Worm (Caenorhabditis elegans) whole organism, young adult: Measurements from ENCODE around the gene C24G6.8.

ENCODE experiments used
- B0019.2 ChIP-seq: fragments of 200-800 bp; sonication (Bioruptor generic); conservative IDR thresholded peaks from 2 replicates; pipeline ENCODE4 v1.3.6; 2022; ENCODE audit warnings: missing genetic modification reagents, missing genetic modification characterization, missing compliant biosample characterization
- B0336.3 ChIP-seq: fragments of 200-800 bp; sonication (Bioruptor generic); IDR thresholded peaks from 2 replicates; pipeline ENCODE4 v1.3.6; 2022; ENCODE audit warnings: missing genetic modification characterization, missing compliant biosample characterization
- D2030.7 ChIP-seq: fragments of 200-800 bp; sonication (Bioruptor generic); IDR thresholded peaks from 2 replicates; pipeline ENCODE4 v1.3.6; 2022; ENCODE audit warnings: missing genetic modification reagents, missing genetic modification characterization, missing compliant biosample characterization
- F23B12.7 ChIP-seq: sonication (generic microtip); optimal IDR thresholded peaks from 2 replicates; lab custom pipeline; 2017; ENCODE audit warnings: missing genetic modification characterization, mild to moderate bottlenecking, missing compliant biosample characterization, antibody characterized with exemption, moderate library complexity; ENCODE audit not compliant: insufficient read depth
- F49E8.2 ChIP-seq: sonication (generic microtip); optimal IDR thresholded peaks from 3 replicates; lab custom pipeline; 2017; ENCODE audit warnings: missing genetic modification characterization, mild to moderate bottlenecking, missing compliant biosample characterization, antibody characterized with exemption, moderate library complexity; ENCODE audit not compliant: insufficient read depth
- F55B11.4 ChIP-seq: sonication (generic microtip); optimal IDR thresholded peaks from 2 replicates; lab custom pipeline; 2016; ENCODE audit warnings: missing compliant biosample characterization, missing genetic modification characterization, borderline replicate concordance; ENCODE audit not compliant: insufficient read depth
- F57A8.1 ChIP-seq: fragments of 200-800 bp; sonication (Bioruptor generic); optimal IDR thresholded peaks from 2 replicates; lab custom pipeline; 2018; ENCODE audit warnings: mild to moderate bottlenecking, missing genetic modification characterization, moderate library complexity, missing compliant biosample characterization
- K11D2.4 ChIP-seq: fragments of 200-800 bp; sonication (Bioruptor generic); IDR thresholded peaks from 2 replicates; pipeline ENCODE4 v1.3.6; 2022; ENCODE audit warnings: missing genetic modification reagents, missing genetic modification characterization, missing compliant biosample characterization
- K12H6.12 ChIP-seq: fragments of 200-800 bp; sonication (Bioruptor generic); optimal IDR thresholded peaks from 2 replicates; lab custom pipeline; 2018; ENCODE audit warnings: mild to moderate bottlenecking, missing genetic modification characterization, missing compliant biosample characterization
- Y53F4B.3 ChIP-seq: fragments of 200-800 bp; sonication (Bioruptor generic); IDR thresholded peaks from 2 replicates; pipeline ENCODE4 v1.3.6; 2022; ENCODE audit warnings: missing genetic modification reagents, missing genetic modification characterization, missing compliant biosample characterization
- Y53G8AR.9 ChIP-seq: fragments of 200-800 bp; sonication (Bioruptor generic); conservative IDR thresholded peaks from 2 replicates; pipeline ENCODE4 v1.3.6; 2022; ENCODE audit warnings: missing genetic modification reagents, missing genetic modification characterization, missing compliant biosample characterization
- ZK185.1 ChIP-seq: sonication (generic microtip); optimal IDR thresholded peaks from 2 replicates; lab custom pipeline; 2016; ENCODE audit warnings: mild to moderate bottlenecking, missing genetic modification characterization, missing compliant biosample characterization; ENCODE audit not compliant: poor library complexity, severe bottlenecking
- aptf-2 ChIP-seq: fragments of 200-800 bp; sonication (Bioruptor generic); conservative IDR thresholded peaks from 2 replicates; pipeline ENCODE4 v1.3.6; 2022; ENCODE audit warnings: missing genetic modification reagents, missing genetic modification characterization, missing compliant biosample characterization
- atf-7 ChIP-seq: sonication (generic microtip); optimal IDR thresholded peaks from 2 replicates; lab custom pipeline; 2017; ENCODE audit warnings: mild to moderate bottlenecking, missing genetic modification characterization, missing compliant biosample characterization
- athp-1 ChIP-seq: sonication (generic microtip); optimal IDR thresholded peaks from 2 replicates; lab custom pipeline; 2017; ENCODE audit warnings: mild to moderate bottlenecking, missing genetic modification characterization, missing compliant biosample characterization
- attf-3 ChIP-seq: fragments of 200-800 bp; sonication (Bioruptor generic); conservative IDR thresholded peaks from 2 replicates; pipeline ENCODE4 v1.3.6; 2022; ENCODE audit warnings: missing genetic modification reagents, missing genetic modification characterization, missing compliant biosample characterization
- attf-5 ChIP-seq: fragments of 200-800 bp; sonication (Bioruptor generic); optimal IDR thresholded peaks from 2 replicates; lab custom pipeline; 2018; ENCODE audit warnings: mild to moderate bottlenecking, missing genetic modification characterization, missing compliant biosample characterization
- ccch-3 ChIP-seq: fragments of 200-800 bp; sonication (Bioruptor generic); optimal IDR thresholded peaks from 2 replicates; lab custom pipeline; 2018; ENCODE audit warnings: mild to moderate bottlenecking, missing genetic modification characterization, missing compliant biosample characterization
- cebp-2 ChIP-seq: fragments of 200-800 bp; sonication (Bioruptor generic); IDR thresholded peaks from 2 replicates; pipeline ENCODE4 v1.3.6; 2022; ENCODE audit warnings: missing genetic modification characterization, missing compliant biosample characterization
- ceh-91 ChIP-seq: fragments of 200-800 bp; sonication (Bioruptor generic); IDR thresholded peaks from 2 replicates; pipeline ENCODE4 v1.3.6; 2022; ENCODE audit warnings: missing genetic modification reagents, missing genetic modification characterization, missing compliant biosample characterization
- chd-7 ChIP-seq: sonication (generic microtip); optimal IDR thresholded peaks from 2 replicates; lab custom pipeline; 2016; ENCODE audit warnings: mild to moderate bottlenecking, missing genetic modification characterization, moderate library complexity, missing compliant biosample characterization
- dox-1 ChIP-seq: fragments of 200-800 bp; sonication (Bioruptor generic); IDR thresholded peaks from 2 replicates; pipeline ENCODE4 v1.3.6; 2022; ENCODE audit warnings: missing genetic modification reagents, missing genetic modification characterization, missing compliant biosample characterization
- dpff-1 ChIP-seq: sonication (generic microtip); optimal IDR thresholded peaks from 2 replicates; lab custom pipeline; 2017; ENCODE audit warnings: mild to moderate bottlenecking, missing genetic modification characterization, missing compliant biosample characterization
- efl-1 ChIP-seq: fragments of 150-350 bp; optimal IDR thresholded peaks from 2 replicates; lab custom pipeline; 2014; ENCODE audit warnings: missing biosample characterization, missing genetic modification reagents, missing genetic modification characterization
- egl-18 ChIP-seq: fragments of 200-800 bp; sonication (Bioruptor generic); IDR thresholded peaks from 2 replicates; pipeline ENCODE4 v1.3.6; 2022; ENCODE audit warnings: missing genetic modification reagents, missing genetic modification characterization, missing compliant biosample characterization
- ets-4 ChIP-seq: fragments of 200-800 bp; sonication (Bioruptor generic); optimal IDR thresholded peaks from 2 replicates; lab custom pipeline; 2018; ENCODE audit warnings: mild to moderate bottlenecking, missing genetic modification characterization, missing compliant biosample characterization
- fkh-3 ChIP-seq: sonication (generic microtip); optimal IDR thresholded peaks from 2 replicates; lab custom pipeline; 2016; ENCODE audit warnings: mild to moderate bottlenecking, missing genetic modification characterization, missing compliant biosample characterization
- hmg-20 ChIP-seq: fragments of 200-800 bp; sonication (Bioruptor generic); IDR thresholded peaks from 2 replicates; pipeline ENCODE4 v1.3.6; 2022; ENCODE audit warnings: missing genetic modification reagents, missing genetic modification characterization, missing compliant biosample characterization
- hsf-1 ChIP-seq: fragments of 200-800 bp; sonication (Bioruptor generic); IDR thresholded peaks from 2 replicates; pipeline ENCODE4 v1.3.6; 2022; ENCODE audit warnings: missing genetic modification reagents, missing genetic modification characterization, missing compliant biosample characterization
- lin-35 ChIP-seq, 3 experiments: fragments of 150-350 bp in 2 of 3; sonication (generic microtip) in 1 of 3; optimal IDR thresholded peaks; 2 replicates each; lab custom pipeline; 2014 to 2018; ENCODE audit warnings: missing biosample characterization in 3 of 3, missing genetic modification characterization in 3 of 3, missing genetic modification reagents in 3 of 3
- lir-1 ChIP-seq: fragments of 200-800 bp; sonication (Bioruptor generic); conservative IDR thresholded peaks from 2 replicates; pipeline ENCODE4 v1.3.6; 2022; ENCODE audit warnings: missing genetic modification reagents, missing genetic modification characterization, missing compliant biosample characterization
- lsl-1 ChIP-seq: fragments of 200-800 bp; sonication (Bioruptor generic); optimal IDR thresholded peaks from 2 replicates; lab custom pipeline; 2018; ENCODE audit warnings: mild to moderate bottlenecking, missing genetic modification characterization, moderate library complexity, missing compliant biosample characterization
- lsy-27 ChIP-seq: sonication (generic microtip); optimal IDR thresholded peaks from 2 replicates; lab custom pipeline; 2017; ENCODE audit warnings: missing genetic modification characterization, mild to moderate bottlenecking, missing compliant biosample characterization, antibody characterized with exemption, missing genotype, borderline replicate concordance; ENCODE audit not compliant: insufficient read depth
- madf-8 ChIP-seq: fragments of 200-800 bp; sonication (Bioruptor generic); conservative IDR thresholded peaks from 2 replicates; pipeline ENCODE4 v1.3.6; 2022; ENCODE audit warnings: missing genetic modification reagents, missing genetic modification characterization, missing compliant biosample characterization
- mel-28 ChIP-seq: sonication (generic microtip); optimal IDR thresholded peaks from 2 replicates; lab custom pipeline; 2016; ENCODE audit warnings: borderline replicate concordance, mild to moderate bottlenecking, missing genetic modification characterization, missing compliant biosample characterization
- nfya-1 ChIP-seq: sonication (generic microtip); optimal IDR thresholded peaks from 2 replicates; lab custom pipeline; 2017; ENCODE audit warnings: antibody characterized with exemption, missing compliant biosample characterization, missing genetic modification characterization, borderline replicate concordance; ENCODE audit not compliant: insufficient read depth
- nhr-90 ChIP-seq: sonication (generic microtip); optimal IDR thresholded peaks from 2 replicates; lab custom pipeline; 2016; ENCODE audit warnings: missing genotype, mild to moderate bottlenecking, missing genetic modification characterization, missing compliant biosample characterization
- sea-2 ChIP-seq: fragments of 200-800 bp; sonication (Bioruptor generic); IDR thresholded peaks from 2 replicates; pipeline ENCODE4 v1.3.6; 2022; ENCODE audit warnings: missing genetic modification characterization, missing compliant biosample characterization
- snpc-1.1 ChIP-seq: sonication (generic microtip); optimal IDR thresholded peaks from 2 replicates; lab custom pipeline; 2017; ENCODE audit warnings: missing genetic modification characterization, mild to moderate bottlenecking, missing compliant biosample characterization, antibody characterized with exemption, moderate library complexity, missing genotype, missing genetic modification reagents; ENCODE audit not compliant: insufficient read depth
- somi-1 ChIP-seq: fragments of 200-800 bp; sonication (Bioruptor generic); optimal IDR thresholded peaks from 2 replicates; lab custom pipeline; 2018; ENCODE audit warnings: mild to moderate bottlenecking, missing genetic modification characterization, missing compliant biosample characterization
- tlf-1 ChIP-seq: fragments of 200-800 bp; sonication (Bioruptor generic); optimal IDR thresholded peaks from 2 replicates; lab custom pipeline; 2018; ENCODE audit warnings: mild to moderate bottlenecking, missing genetic modification characterization, missing compliant biosample characterization
- unc-62 ChIP-seq: fragments of 150-350 bp; optimal IDR thresholded peaks from 2 replicates; lab custom pipeline; 2014; ENCODE audit warnings: missing biosample characterization, missing genetic modification reagents, missing genetic modification characterization
- zfh-2 ChIP-seq: fragments of 200-800 bp; sonication (Bioruptor generic); conservative IDR thresholded peaks from 2 replicates; pipeline ENCODE4 v1.3.6; 2022; ENCODE audit warnings: missing genetic modification reagents, missing genetic modification characterization, missing compliant biosample characterization
- zim-3 ChIP-seq: sonication (generic microtip); optimal IDR thresholded peaks from 2 replicates; lab custom pipeline; 2017; ENCODE audit warnings: mild to moderate bottlenecking, missing genetic modification characterization, moderate library complexity, missing compliant biosample characterization
- ztf-18 ChIP-seq: sonication (generic microtip); optimal IDR thresholded peaks from 2 replicates; lab custom pipeline; 2016; ENCODE audit warnings: missing genotype, mild to moderate bottlenecking, missing genetic modification characterization, missing compliant biosample characterization
- ztf-26 ChIP-seq: sonication (generic microtip); optimal IDR thresholded peaks from 2 replicates; lab custom pipeline; 2017; ENCODE audit warnings: missing genetic modification characterization, missing compliant biosample characterization
- ztf-28 ChIP-seq: fragments of 200-800 bp; sonication (Bioruptor generic); IDR thresholded peaks from 2 replicates; pipeline ENCODE4 v1.3.6; 2022; ENCODE audit warnings: missing genetic modification reagents, missing genetic modification characterization, missing compliant biosample characterization
- ztf-3 ChIP-seq: fragments of 200-800 bp; sonication (Bioruptor generic); optimal IDR thresholded peaks from 2 replicates; lab custom pipeline; 2018; ENCODE audit warnings: mild to moderate bottlenecking, missing genetic modification characterization, missing compliant biosample characterization

Gene C24G6.8

DNA sequence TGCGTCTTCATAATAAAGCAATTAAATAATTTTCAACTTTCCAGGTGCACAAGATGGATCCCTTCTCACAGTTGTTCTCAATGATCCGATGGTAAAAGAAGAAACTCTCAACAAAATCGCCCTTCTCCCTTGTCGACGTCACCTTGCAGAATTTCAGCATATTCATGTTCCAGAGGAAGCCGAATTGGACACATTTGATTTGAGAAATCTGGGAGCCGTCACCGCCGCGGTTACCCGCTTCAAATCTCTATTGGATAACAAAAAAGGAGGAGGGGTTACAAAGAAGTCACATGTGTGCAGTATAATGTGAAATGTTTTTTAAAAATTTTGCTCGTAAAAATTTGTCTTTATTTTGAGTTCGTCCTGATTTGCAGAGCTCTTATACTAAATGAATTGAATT lies 33.0 kb downstream of the C24G6.8 start (continued):
- TF ChIP-seq sea-2 (GFP tag; lab: Robert Waterston, UW) (no peak), egl-18 (GFP tag; lab: Robert Waterston, UW) (no peak), tlf-1 (GFP tag; lab: Kevin White, UChicago) (no peak), snpc-1.1 (no peak), aptf-2 (GFP tag; lab: Robert Waterston, UW) (no peak), attf-3 (GFP tag; lab: Robert Waterston, UW) (no peak), athp-1 (tag; lab: Kevin White, UChicago) (no peak), nhr-90 (tag; lab: Kevin White, UChicago) (no peak), somi-1 (GFP tag; lab: Kevin White, UChicago) (no peak), F23B12.7 (tag; lab: Kevin White, UChicago) (no peak), ztf-3 (GFP tag; lab: Kevin White, UChicago) (no peak), B0019.2 (no peak), ztf-18 (peak; percentile 38), hmg-20 (GFP tag; lab: Robert Waterston, UW) (no peak), nfya-1 (no peak), K12H6.12 (tag; lab: Kevin White, UChicago) (no peak), ceh-91 (GFP tag; lab: Robert Waterston, UW) (no peak), madf-8 (GFP tag; lab: Robert Waterston, UW) (no peak), K11D2.4 (GFP tag; lab: Robert Waterston, UW) (no peak), cebp-2 (0 out of 2 replicates have a peak, but pooled peaks have one; percentile 70), F55B11.4 (tag; lab: Kevin White, UChicago) (no peak), ztf-26 (peak; percentile 31), lin-35 (GFP tag; optimal IDR thresholded peaks at IDR 0.05; lab: Kevin White, UChicago) (no peak), fkh-3 (tag; lab: Kevin White, UChicago) (no peak), ZK185.1 (tag; lab: Kevin White, UChicago) (no peak), hsf-1 (GFP tag; lab: Robert Waterston, UW) (peak; percentile 61; the same call in 1 of the 2 replicates), B0336.3 (GFP tag; lab: Robert Waterston, UW) (peak; percentile 75), zfh-2 (GFP tag; lab: Robert Waterston, UW) (no peak), unc-62 (GFP tag; lab: Kevin White, UChicago) (no peak), atf-7 (tag; lab: Kevin White, UChicago) (no peak), chd-7 (tag; lab: Kevin White, UChicago) (peak; percentile 22), F49E8.2 (no peak), lsl-1 (GFP tag; lab: Kevin White, UChicago) (peak; percentile 12), dpff-1 (tag; lab: Kevin White, UChicago) (no peak), ztf-28 (GFP tag; lab: Robert Waterston, UW) (no peak), ccch-3 (GFP tag; lab: Kevin White, UChicago) (no peak), mel-28 (tag; lab: Kevin White, UChicago) (no peak), Y53G8AR.9 (peak; percentile 54; the same call in 1 of the 2 replicates), D2030.7 (GFP tag; lab: Robert Waterston, UW) (no peak), zim-3 (tag; lab: Kevin White, UChicago) (no peak), lsy-27 (tag; lab: Kevin White, UChicago) (no peak), Y53F4B.3 (no peak), attf-5 (GFP tag; lab: Kevin White, UChicago) (no peak), dox-1 (no peak), lir-1 (no peak), F57A8.1 (no peak), efl-1 (GFP tag; lab: Kevin White, UChicago) (no peak), ets-4 (GFP tag; lab: Kevin White, UChicago) (no peak)
